Fruit fly (Drosophila melanogaster) whole organism, embryonic: ENCODE results near the gene CG11882.

Experiments used
- BtbVII ChIP-seq: fragments of 200-800 bp; sonication (Bioruptor generic); optimal IDR thresholded peaks from 3 replicates; lab custom pipeline; 2017; ENCODE audit warnings: missing biosample characterization, mild to moderate bottlenecking, missing genetic modification characterization
- CG10274 ChIP-seq: fragments of 200-800 bp; sonication (Bioruptor generic); optimal IDR thresholded peaks from 3 replicates; lab custom pipeline; 2017; ENCODE audit warnings: missing biosample characterization, mild to moderate bottlenecking, missing genetic modification characterization
- CG11247 ChIP-seq: fragments of 200-800 bp; sonication (Bioruptor generic); IDR thresholded peaks from 2 replicates; pipeline ENCODE4 v1.3.6; 2022; ENCODE audit warnings: missing biosample characterization, missing genetic modification characterization
- CG12219 ChIP-seq: fragments of 200-800 bp; sonication (Bioruptor generic); optimal IDR thresholded peaks from 3 replicates; lab custom pipeline; 2018; ENCODE audit warnings: missing biosample characterization, mild to moderate bottlenecking, missing genetic modification characterization
- CG12769 ChIP-seq: fragments of 200-800 bp; sonication (Bioruptor generic); optimal IDR thresholded peaks from 2 replicates; lab custom pipeline; 2019; ENCODE audit warnings: missing biosample characterization, mild to moderate bottlenecking, missing genetic modification characterization, moderate library complexity
- CG14441 ChIP-seq: fragments of 200-800 bp; sonication (Bioruptor generic); IDR thresholded peaks from 2 replicates; pipeline ENCODE4 v1.3.6; 2022; ENCODE audit warnings: missing biosample characterization, missing genetic modification characterization
- CG1529 ChIP-seq: fragments of 200-800 bp; sonication (Bioruptor generic); optimal IDR thresholded peaks from 3 replicates; lab custom pipeline; 2018; ENCODE audit warnings: missing biosample characterization, missing genetic modification characterization
- CG1647 ChIP-seq: fragments of 200-800 bp; sonication (Bioruptor generic); optimal IDR thresholded peaks from 3 replicates; lab custom pipeline; 2016; ENCODE audit warnings: missing biosample characterization, missing genetic modification characterization
- CG17186 ChIP-seq: fragments of 200-800 bp; sonication (Bioruptor generic); optimal IDR thresholded peaks from 3 replicates; lab custom pipeline; 2017; ENCODE audit warnings: missing biosample characterization, missing genetic modification reagents, missing genetic modification characterization
- CG17612 ChIP-seq: fragments of 200-800 bp; sonication (Bioruptor generic); IDR thresholded peaks from 2 replicates; pipeline ENCODE4 v1.3.6; 2022; ENCODE audit warnings: missing biosample characterization, missing genetic modification characterization
- CG18619 ChIP-seq: fragments of 200-800 bp; sonication (Bioruptor generic); optimal IDR thresholded peaks from 3 replicates; lab custom pipeline; 2017; ENCODE audit warnings: missing biosample characterization, mild to moderate bottlenecking, missing genetic modification characterization
- CG2129 ChIP-seq: fragments of 200-800 bp; sonication (Bioruptor generic); IDR thresholded peaks from 2 replicates; pipeline ENCODE4 v1.3.6; 2022; ENCODE audit warnings: missing biosample characterization, missing genetic modification characterization; ENCODE audit not compliant: partially characterized antibody
- CG31388 ChIP-seq: fragments of 200-800 bp; sonication (Bioruptor generic); optimal IDR thresholded peaks from 2 replicates; lab custom pipeline; 2016; ENCODE audit warnings: missing biosample characterization, missing genetic modification characterization
- CG31441 ChIP-seq: fragments of 200-800 bp; sonication (Bioruptor generic); IDR thresholded peaks from 2 replicates; pipeline ENCODE4 v1.3.6; 2022; ENCODE audit warnings: missing biosample characterization, missing genetic modification characterization
- CG3163 ChIP-seq: fragments of 200-800 bp; sonication (Bioruptor generic); optimal IDR thresholded peaks from 3 replicates; lab custom pipeline; 2016; ENCODE audit warnings: missing biosample characterization, missing genetic modification characterization
- CG33213 ChIP-seq: fragments of 200-800 bp; sonication (Bioruptor generic); optimal IDR thresholded peaks from 3 replicates; lab custom pipeline; 2016; ENCODE audit warnings: missing biosample characterization, missing genetic modification characterization
- CG33557 ChIP-seq: fragments of 200-800 bp; sonication (Bioruptor generic); optimal IDR thresholded peaks from 2 replicates; lab custom pipeline; 2019; ENCODE audit warnings: missing biosample characterization, mild to moderate bottlenecking, missing genetic modification characterization, moderate library complexity
- CG4282 ChIP-seq: fragments of 200-800 bp; sonication (Bioruptor generic); optimal IDR thresholded peaks from 2 replicates; lab custom pipeline; 2016; ENCODE audit warnings: missing biosample characterization, missing genetic modification characterization
- CG7357 ChIP-seq: fragments of 200-800 bp; sonication (Bioruptor generic); IDR thresholded peaks from 3 replicates; pipeline ENCODE4 v1.3.6; 2022; ENCODE audit warnings: missing biosample characterization, missing genetic modification characterization
- CG8089 ChIP-seq: fragments of 200-800 bp; sonication (Bioruptor generic); optimal IDR thresholded peaks from 3 replicates; lab custom pipeline; 2016; ENCODE audit warnings: missing biosample characterization, missing genetic modification characterization
- CG8281 ChIP-seq: fragments of 200-800 bp; sonication (Bioruptor generic); optimal IDR thresholded peaks from 2 replicates; lab custom pipeline; 2018; ENCODE audit warnings: missing biosample characterization, mild to moderate bottlenecking, missing genetic modification characterization, moderate library complexity
- CG9876 ChIP-seq: fragments of 200-800 bp; sonication (Bioruptor generic); optimal IDR thresholded peaks from 2 replicates; lab custom pipeline; 2016; ENCODE audit warnings: missing biosample characterization, missing genetic modification characterization
- Dad ChIP-seq: fragments of 200-800 bp; sonication (Bioruptor generic); optimal IDR thresholded peaks from 3 replicates; lab custom pipeline; 2016; ENCODE audit warnings: missing biosample characterization, missing genetic modification characterization
- Dbx ChIP-seq: fragments of 200-800 bp; sonication (Bioruptor generic); IDR thresholded peaks from 3 replicates; pipeline ENCODE4 v1.3.6; 2022; ENCODE audit warnings: missing biosample characterization, missing genetic modification characterization
- Deaf1 ChIP-seq: fragments of 200-800 bp; optimal IDR thresholded peaks from 3 replicates; lab custom pipeline; 2019; ENCODE audit warnings: missing biosample characterization, mild to moderate bottlenecking, missing genetic modification characterization, moderate library complexity
- Drgx ChIP-seq: fragments of 200-800 bp; sonication (Bioruptor generic); IDR thresholded peaks from 2 replicates; pipeline ENCODE4 v1.3.6; 2022; ENCODE audit warnings: missing biosample characterization, missing genetic modification characterization
- Kr ChIP-seq: fragments of 200-800 bp; sonication (Bioruptor generic); optimal IDR thresholded peaks from 2 replicates; lab custom pipeline; 2017; ENCODE audit warnings: missing biosample characterization, mild to moderate bottlenecking, missing genetic modification characterization
- Nf-YA ChIP-seq: fragments of 200-800 bp; sonication (Bioruptor generic); IDR thresholded peaks from 2 replicates; pipeline ENCODE4 v1.3.6; 2022; ENCODE audit warnings: missing biosample characterization, missing genetic modification characterization
- Oaz ChIP-seq: fragments of 200-800 bp; sonication (Bioruptor generic); IDR thresholded peaks from 2 replicates; pipeline ENCODE4 v1.3.6; 2022; ENCODE audit warnings: missing biosample characterization, missing genetic modification characterization
- Optix ChIP-seq: fragments of 200-800 bp; sonication (Bioruptor generic); IDR thresholded peaks from 3 replicates; pipeline ENCODE4 v1.3.6; 2022; ENCODE audit warnings: missing biosample characterization, missing genetic modification characterization
- Rx ChIP-seq: fragments of 200-800 bp; sonication (Bioruptor generic); IDR thresholded peaks from 2 replicates; pipeline ENCODE4 v1.3.6; 2022; ENCODE audit warnings: missing biosample characterization, missing genetic modification characterization
- Spps ChIP-seq: fragments of 200-800 bp; sonication (Bioruptor generic); optimal IDR thresholded peaks from 2 replicates; lab custom pipeline; 2018; ENCODE audit warnings: missing biosample characterization, mild to moderate bottlenecking, missing genetic modification characterization
- br ChIP-seq: fragments of >200 bp; optimal IDR thresholded peaks from 2 replicates; lab custom pipeline; 2017
- bsh ChIP-seq, 2 experiments: fragments of 200-800 bp; sonication (Bioruptor generic); optimal IDR thresholded peaks; 2 replicates each; lab custom pipeline; 2017 to 2018; ENCODE audit warnings: mild to moderate bottlenecking in 2 of 2, missing biosample characterization in 2 of 2, missing genetic modification characterization in 2 of 2, moderate library complexity in 1 of 2
- chn ChIP-seq: fragments of 200-800 bp; sonication (Bioruptor generic); optimal IDR thresholded peaks from 2 replicates; lab custom pipeline; 2016; ENCODE audit warnings: missing biosample characterization, missing genetic modification characterization
- corto ChIP-seq: fragments of 200-800 bp; sonication (Bioruptor generic); optimal IDR thresholded peaks from 2 replicates; lab custom pipeline; 2016; ENCODE audit warnings: missing biosample characterization, mild to moderate bottlenecking, missing genetic modification characterization, moderate library complexity
- danr ChIP-seq: fragments of 200-800 bp; sonication (Bioruptor generic); IDR thresholded peaks from 2 replicates; pipeline ENCODE4 v1.3.6; 2022; ENCODE audit warnings: missing biosample characterization, missing genetic modification characterization
- fd102C ChIP-seq: fragments of 200-800 bp; sonication (Bioruptor generic); optimal IDR thresholded peaks from 2 replicates; lab custom pipeline; 2018; ENCODE audit warnings: missing biosample characterization, mild to moderate bottlenecking, missing genetic modification characterization, moderate library complexity
- fd96Cb ChIP-seq: fragments of 200-800 bp; sonication (Bioruptor generic); optimal IDR thresholded peaks from 2 replicates; lab custom pipeline; 2018; ENCODE audit warnings: missing biosample characterization, mild to moderate bottlenecking, missing genetic modification characterization, moderate library complexity
- fu2 ChIP-seq: fragments of 200-800 bp; sonication (Bioruptor generic); optimal IDR thresholded peaks from 2 replicates; lab custom pipeline; 2016; ENCODE audit warnings: missing biosample characterization, missing genetic modification characterization
- hb ChIP-seq: fragments of 200-800 bp; sonication (Bioruptor generic); IDR thresholded peaks from 3 replicates; pipeline ENCODE4 v1.3.6; 2022; ENCODE audit warnings: missing biosample characterization, missing genetic modification characterization; ENCODE audit not compliant: partially characterized antibody
- lov ChIP-seq, 2 experiments: fragments of 200-800 bp in 1 of 2; fragments of >200 bp in 1 of 2; sonication (Bioruptor generic) in 1 of 2; IDR thresholded peaks in 1 of 2; optimal IDR thresholded peaks in 1 of 2; 2 replicates in 1 of 2; 3 replicates in 1 of 2; pipeline versions ENCODE4 v1.3.6 to Lab custom; 2017 to 2022; ENCODE audit warnings: missing biosample characterization in 1 of 2, missing genetic modification characterization in 1 of 2
- org-1 ChIP-seq: fragments of 200-800 bp; sonication (Bioruptor generic); optimal IDR thresholded peaks from 2 replicates; lab custom pipeline; 2017; ENCODE audit warnings: missing biosample characterization, missing genetic modification characterization
- pita ChIP-seq: fragments of 200-800 bp; sonication (Bioruptor generic); optimal IDR thresholded peaks from 2 replicates; lab custom pipeline; 2017; ENCODE audit warnings: missing biosample characterization, mild to moderate bottlenecking, missing genetic modification characterization
- slou ChIP-seq: fragments of 200-800 bp; sonication (Bioruptor generic); optimal IDR thresholded peaks from 3 replicates; lab custom pipeline; 2016; ENCODE audit warnings: missing biosample characterization, missing genetic modification characterization
- slp2 ChIP-seq: fragments of 200-800 bp; sonication (Bioruptor generic); optimal IDR thresholded peaks from 2 replicates; lab custom pipeline; 2016; ENCODE audit warnings: missing biosample characterization, missing genetic modification characterization
- so ChIP-seq: fragments of 200-800 bp; sonication (Bioruptor generic); IDR thresholded peaks from 3 replicates; pipeline ENCODE4 v1.3.6; 2022; ENCODE audit warnings: missing biosample characterization, missing genetic modification characterization
- tgo ChIP-seq: fragments of 200-800 bp; sonication (Bioruptor generic); IDR thresholded peaks from 3 replicates; pipeline ENCODE4 v1.3.6; 2022; ENCODE audit warnings: missing biosample characterization, missing genetic modification characterization
- z ChIP-seq: fragments of 200-800 bp; sonication (Bioruptor generic); IDR thresholded peaks from 3 replicates; pipeline ENCODE4 v1.3.6; 2022; ENCODE audit warnings: missing biosample characterization, missing genetic modification characterization

The CG11882 gene

DNA sequence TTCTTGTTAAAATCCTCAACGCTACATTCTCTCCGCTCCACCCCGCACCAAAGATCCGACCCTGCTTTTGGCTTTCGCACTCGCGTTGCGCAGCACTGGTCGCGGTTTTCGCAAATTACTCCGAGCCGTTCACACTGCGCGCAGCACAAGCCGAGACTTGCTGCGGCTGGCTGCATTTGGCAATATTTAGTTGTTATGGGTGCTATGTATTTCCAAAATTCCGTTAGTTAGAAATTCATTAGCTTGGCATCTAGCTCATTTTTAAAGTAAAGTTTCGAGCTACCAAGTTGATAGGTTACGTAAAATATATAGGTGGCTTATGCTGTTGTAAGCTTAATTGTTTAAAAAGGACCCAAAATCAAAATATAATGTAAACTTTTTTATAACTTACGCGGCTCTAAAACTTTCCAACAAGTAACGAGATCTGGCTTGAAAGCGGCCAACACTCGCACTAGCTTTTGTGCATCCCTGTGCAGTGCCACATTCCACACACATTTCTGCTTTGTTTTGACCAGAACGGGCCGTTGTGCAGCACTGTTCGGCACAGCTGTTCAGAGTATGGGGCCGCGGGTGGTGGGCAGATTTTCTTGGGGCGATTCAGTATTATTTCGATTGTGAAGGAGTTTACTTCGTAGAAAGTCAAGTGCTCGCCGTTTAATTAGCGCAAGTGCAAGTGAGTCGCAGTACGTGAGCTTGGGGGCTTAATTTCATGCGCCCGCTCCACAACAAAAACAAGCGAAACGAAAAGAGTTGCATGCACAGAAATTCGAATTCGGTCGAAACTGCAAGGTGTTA, 25.0 kb downstream of the CG11882 start, which contains the start of the genes yem and Ctl2 (continued):
- TF ChIP-seq Drgx (GFP tag; lab: Robert Waterston, UW) (peak; percentile 44), CG11247 (peak; percentile 50), Rx (peak; percentile 18), CG12769 (peak; percentile 48), Optix (GFP tag; lab: Robert Waterston, UW) (no peak), CG31388 (GFP tag; lab: Kevin White, UChicago) (peak; percentile 50), CG2129 (GFP tag; lab: Robert Waterston, UW) (no peak), Oaz (GFP tag; lab: Robert Waterston, UW) (peak; percentile 30; the same call in 1 of the 2 replicates), so (GFP tag; lab: Robert Waterston, UW) (peak; percentile 38; the same call in 1 of the 3 replicates), Spps (tag; lab: Kevin White, UChicago) (no peak), CG3163 (GFP tag; lab: Kevin White, UChicago) (peak; percentile 72), CG33213 (peak; percentile 25), CG17612 (peak; percentile 32; the same call in 1 of the 2 replicates), Deaf1 (tag; lab: Kevin White, UChicago) (no peak), corto (no peak), hb (GFP tag; lab: Robert Waterston, UW) (no peak), org-1 (GFP tag; lab: Kevin White, UChicago) (no peak), slou (GFP tag; lab: Kevin White, UChicago) (peak; percentile 59), CG17186 (peak; percentile 68), fd102C (GFP tag; lab: Kevin White, UChicago) (no peak), CG14441 (GFP tag; lab: Robert Waterston, UW) (peak; percentile 67; the same call in 1 of the 2 replicates), CG1647 (peak; percentile 61), CG8281 (peak; percentile 6), CG4282 (GFP tag; lab: Kevin White, UChicago) (peak; percentile 55), Nf-YA (no peak), CG9876 (GFP tag; lab: Kevin White, UChicago) (peak; percentile 67), fu2 (GFP tag; lab: Kevin White, UChicago) (peak; percentile 86), Dad (peak; percentile 86), Kr (GFP tag; lab: Kevin White, UChicago) (no peak), lov (optimal IDR thresholded peaks at IDR 0.05; lab: Kevin White, UChicago) (no peak), lov (GFP tag; IDR thresholded peaks at IDR 0.05; lab: Robert Waterston, UW) (peak; percentile 16; the same call in 1 of the 3 replicates), CG10274 (GFP tag; lab: Kevin White, UChicago) (peak; percentile 40), br (lab: Kevin White, UChicago) (no peak), bsh (GFP tag; optimal IDR thresholded peaks at IDR 0.05; lab: Kevin White, UChicago) (peak in 1 of 2 experiments; percentile 35), tgo (GFP tag; lab: Robert Waterston, UW) (peak; percentile 58; the same call in 1 of the 3 replicates), CG18619 (GFP tag; lab: Kevin White, UChicago) (peak; percentile 79), danr (no peak), slp2 (peak; percentile 86), CG8089 (GFP tag; lab: Kevin White, UChicago) (peak; percentile 63), BtbVII (GFP tag; lab: Kevin White, UChicago) (peak; percentile 34), CG33557 (GFP tag; lab: Kevin White, UChicago) (no peak), CG31441 (GFP tag; lab: Robert Waterston, UW) (peak; percentile 73; the same call in 1 of the 2 replicates), CG1529 (GFP tag; lab: Kevin White, UChicago) (peak; percentile 37), CG12219 (peak; percentile 43), z (GFP tag; lab: Robert Waterston, UW) (no peak), pita (GFP tag; lab: Kevin White, UChicago) (peak; percentile 3), CG7357 (GFP tag; lab: Robert Waterston, UW) (peak; percentile 95), Dbx (GFP tag; lab: Robert Waterston, UW) (peak; percentile 78; the same call in 1 of the 3 replicates), chn (GFP tag; lab: Kevin White, UChicago) (peak; percentile 76), fd96Cb (tag; lab: Kevin White, UChicago) (peak; percentile 44)
